Fruit fly (Drosophila melanogaster) whole organism, embryonic: ENCODE measurements around the gene CG32816.

Experiments
- CG12769 ChIP-seq: fragments of 200-800 bp; sonication (Bioruptor generic); optimal IDR thresholded peaks from 2 replicates; lab custom pipeline; 2019; ENCODE audit warnings: missing biosample characterization, mild to moderate bottlenecking, missing genetic modification characterization, moderate library complexity
- CG17359 ChIP-seq: fragments of 200-800 bp; sonication (Bioruptor generic); optimal IDR thresholded peaks from 3 replicates; lab custom pipeline; 2018; ENCODE audit warnings: missing biosample characterization, mild to moderate bottlenecking, missing genetic modification characterization, moderate library complexity
- Lpt ChIP-seq: fragments of >200 bp; optimal IDR thresholded peaks from 2 replicates; lab custom pipeline; 2018; ENCODE audit warnings: missing biosample characterization, missing genetic modification characterization
- Stat92E ChIP-seq, 3 experiments: fragments of >200 bp in 2 of 3; fragments of 200-800 bp in 1 of 3; sonication (Bioruptor generic) in 1 of 3; optimal IDR thresholded peaks; 2 replicates each; lab custom pipeline; 2017 to 2019; ENCODE audit warnings: missing biosample characterization in 3 of 3, missing genetic modification characterization in 3 of 3, mild to moderate bottlenecking in 1 of 3, moderate library complexity in 1 of 3
- chn ChIP-seq: fragments of 200-800 bp; sonication (Bioruptor generic); optimal IDR thresholded peaks from 2 replicates; lab custom pipeline; 2016; ENCODE audit warnings: missing biosample characterization, missing genetic modification characterization
- so ChIP-seq: fragments of 200-800 bp; sonication (Bioruptor generic); IDR thresholded peaks from 3 replicates; pipeline ENCODE4 v1.3.6; 2022; ENCODE audit warnings: missing biosample characterization, missing genetic modification characterization

DNA sequence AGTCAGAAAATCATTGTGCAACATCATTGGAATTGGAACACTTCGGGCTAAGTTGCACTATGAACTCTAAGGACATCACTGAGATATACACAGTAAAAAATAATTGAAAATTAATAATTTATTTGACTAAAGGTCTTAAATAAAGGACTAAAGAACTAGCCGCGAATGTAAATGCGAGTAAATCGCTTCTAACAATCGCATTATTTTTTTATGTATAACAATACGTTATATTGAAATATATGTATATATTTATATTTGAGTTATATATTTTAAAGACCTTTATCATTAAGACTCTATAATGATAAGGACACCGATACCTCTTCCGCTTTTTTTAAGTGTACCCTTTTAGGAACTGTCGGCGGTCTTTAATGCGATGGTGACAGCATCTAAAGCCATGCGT lies 56.2 kb downstream of the CG32816 start:
- TF ChIP-seq CG12769 (tag; lab: Kevin White, UChicago) (no peak), so (no peak), Lpt (GFP tag; lab: Kevin White, UChicago) (no peak), Stat92E (GFP tag; optimal IDR thresholded peaks at IDR 0.05; lab: Kevin White, UChicago) (no peak), CG17359 (tag; lab: Kevin White, UChicago) (no peak), chn (no peak)
